Fruit fly (Drosophila melanogaster): ENCODE data around the gene CG33270.

CG33270 gene

dm6 chr3L:11587720-11588580 lies 9.5 kb upstream of the CG33270 start, which contains the start of gene rt (continued):
- TF ChIP-seq CrebB (tag; optimal IDR thresholded peaks at IDR 0.05): no peak
- peak; percentile 6 for TF ChIP-seq CG9817 (tag; optimal IDR thresholded peaks at IDR 0.05)
- TF ChIP-seq HLH4C (GFP tag; IDR thresholded peaks at IDR 0.05; ENCODE audit: partially characterized antibody): peak; percentile 38; the same call in 1 of the 3 replicates
- peak; percentile 53 for TF ChIP-seq CG13775 (GFP tag; optimal IDR thresholded peaks at IDR 0.05)
- peak; percentile 8 for TF ChIP-seq CG11723 (GFP tag; optimal IDR thresholded peaks at IDR 0.05)
- TF ChIP-seq pfk (GFP tag; optimal IDR thresholded peaks at IDR 0.05): no peak
- no peak for TF ChIP-seq CG16813 (GFP tag; IDR thresholded peaks at IDR 0.05; ENCODE audit: partially characterized antibody)
- TF ChIP-seq zen (tag; optimal IDR thresholded peaks at IDR 0.05): peak; percentile 6
- TF ChIP-seq Hr3 (GFP tag; optimal IDR thresholded peaks at IDR 0.05): no peak
- TF ChIP-seq Hmx (GFP tag; optimal IDR thresholded peaks at IDR 0.05): no peak
- peak; percentile 22 for TF ChIP-seq Fer3 (tag; optimal IDR thresholded peaks at IDR 0.05)
- TF ChIP-seq Spps (tag; optimal IDR thresholded peaks at IDR 0.05): peak; percentile 44
- no peak for TF ChIP-seq C15 (GFP tag; IDR thresholded peaks at IDR 0.05)
- TF ChIP-seq Gug (GFP tag; IDR thresholded peaks at IDR 0.05): no peak
- peak; percentile 61 for TF ChIP-seq esg (GFP tag; conservative IDR thresholded peaks at IDR 0.05)
- TF ChIP-seq az2 (GFP tag; optimal IDR thresholded peaks at IDR 0.05): peak; percentile 35
- TF ChIP-seq mld (GFP tag; IDR thresholded peaks at IDR 0.05; ENCODE audit: partially characterized antibody): no peak
- no peak for TF ChIP-seq CG31365 (tag; optimal IDR thresholded peaks at IDR 0.05)
- TF ChIP-seq CG8290 (GFP tag; optimal IDR thresholded peaks at IDR 0.05): peak; percentile 25
- TF ChIP-seq CG8290 (tag; optimal IDR thresholded peaks at IDR 0.05): no peak
- TF ChIP-seq NC2β (GFP tag; optimal IDR thresholded peaks at IDR 0.05): peak; percentile 38
- TF ChIP-seq CG11093 (GFP tag; IDR thresholded peaks at IDR 0.05): peak; percentile 71; the same call in 2 of the 3 replicates
- no peak for TF ChIP-seq CG3065 (GFP tag; optimal IDR thresholded peaks at IDR 0.05)
- TF ChIP-seq Atf6 (GFP tag; IDR thresholded peaks at IDR 0.05): no peak
- TF ChIP-seq CG4360 (GFP tag; IDR thresholded peaks at IDR 0.05): no peak
- peak; percentile 68 for TF ChIP-seq CG3407 (GFP tag; optimal IDR thresholded peaks at IDR 0.05)
- TF ChIP-seq nerfin-2 (GFP tag; IDR thresholded peaks at IDR 0.05; ENCODE audit: partially characterized antibody): no peak
- TF ChIP-seq pum (GFP tag; optimal IDR thresholded peaks at IDR 0.05): peak; percentile 40
- TF ChIP-seq CG15696 (tag; optimal IDR thresholded peaks at IDR 0.05): peak; percentile 56
- TF ChIP-seq wdn (GFP tag; IDR thresholded peaks at IDR 0.05): no peak
- TF ChIP-seq NK7.1 (GFP tag; optimal IDR thresholded peaks at IDR 0.05): no peak
- no peak for TF ChIP-seq zfh2 (GFP tag; optimal IDR thresholded peaks at IDR 0.05)
- no peak for TF ChIP-seq CG13894 (tag; optimal IDR thresholded peaks at IDR 0.05)
- TF ChIP-seq Ssrp (tag; optimal IDR thresholded peaks at IDR 0.05): peak; percentile 68
- TF ChIP-seq Xrp1 (GFP tag; IDR thresholded peaks at IDR 0.05): peak; percentile 75
- TF ChIP-seq ems (GFP tag; optimal IDR thresholded peaks at IDR 0.05): peak; percentile 27
- peak; percentile 61 for TF ChIP-seq ATbp (GFP tag; optimal IDR thresholded peaks at IDR 0.05)
- no peak for TF ChIP-seq CG2889 (GFP tag; IDR thresholded peaks at IDR 0.05)
- no peak for TF ChIP-seq br (optimal IDR thresholded peaks at IDR 0.05)
- peak; percentile 28 for TF ChIP-seq CG3281 (GFP tag; optimal IDR thresholded peaks at IDR 0.05)
- no peak for TF ChIP-seq CG18011 (GFP tag; optimal IDR thresholded peaks at IDR 0.05)
- peak; percentile 47 for TF ChIP-seq ind (GFP tag; optimal IDR thresholded peaks at IDR 0.05)
- TF ChIP-seq trem (tag; optimal IDR thresholded peaks at IDR 0.05): peak; percentile 61
- no peak for TF ChIP-seq CG8281 (tag; optimal IDR thresholded peaks at IDR 0.05)
- TF ChIP-seq chm (GFP tag; IDR thresholded peaks at IDR 0.05): no peak
- peak in 1 of 2 experiments; percentile 11 for TF ChIP-seq Eip74EF (GFP tag; optimal IDR thresholded peaks at IDR 0.05)
- TF ChIP-seq eve (GFP tag; optimal IDR thresholded peaks at IDR 0.05): no peak
- TF ChIP-seq sens (GFP tag): peak; percentile 95
- TF ChIP-seq H2.0 (GFP tag; IDR thresholded peaks at IDR 0.05): peak; percentile 30; the same call in 1 of the 2 replicates
- TF ChIP-seq CG6683 (GFP tag; optimal IDR thresholded peaks at IDR 0.05): no peak

All from whole organism, embryonic.